Worm (Caenorhabditis elegans) whole organism, L2 larva: ENCODE data around the gene math-8.

ENCODE experiments used
- aly-2 ChIP-seq: fragments of 150-350 bp; optimal IDR thresholded peaks from 2 replicates; lab custom pipeline; 2014; ENCODE audit warnings: missing biosample characterization, missing genetic modification characterization
- blmp-1 ChIP-seq: sonication (generic microtip); optimal IDR thresholded peaks from 2 replicates; lab custom pipeline; 2017; ENCODE audit warnings: missing genetic modification characterization, mild to moderate bottlenecking, missing compliant biosample characterization, antibody characterized with exemption, moderate library complexity; ENCODE audit not compliant: insufficient read depth
- fos-1 ChIP-seq: fragments of 150-350 bp; optimal IDR thresholded peaks from 2 replicates; lab custom pipeline; 2014; ENCODE audit warnings: missing biosample characterization, missing genetic modification characterization
- lin-13 ChIP-seq: fragments of 150-350 bp; optimal IDR thresholded peaks from 2 replicates; lab custom pipeline; 2014; ENCODE audit warnings: missing biosample characterization, missing genetic modification reagents, missing genetic modification characterization
- mab-5 ChIP-seq: fragments of 150-350 bp; optimal IDR thresholded peaks from 2 replicates; lab custom pipeline; 2014; ENCODE audit warnings: missing biosample characterization, missing genetic modification characterization
- nhr-11 ChIP-seq: fragments of 150-350 bp; optimal IDR thresholded peaks from 2 replicates; lab custom pipeline; 2014; ENCODE audit warnings: missing biosample characterization, missing genetic modification characterization
- nhr-129 ChIP-seq: fragments of 150-350 bp; optimal IDR thresholded peaks from 2 replicates; lab custom pipeline; 2014; ENCODE audit warnings: missing biosample characterization, missing genetic modification characterization
- nhr-23 ChIP-seq: fragments of 150-350 bp; optimal IDR thresholded peaks from 2 replicates; lab custom pipeline; 2014; ENCODE audit warnings: missing biosample characterization, missing genetic modification reagents, missing genetic modification characterization
- nhr-237 ChIP-seq: fragments of 150-350 bp; optimal IDR thresholded peaks from 2 replicates; lab custom pipeline; 2014; ENCODE audit warnings: missing biosample characterization, missing genetic modification characterization
- nhr-6 ChIP-seq: fragments of 150-350 bp; optimal IDR thresholded peaks from 2 replicates; lab custom pipeline; 2014; ENCODE audit warnings: missing biosample characterization, missing genetic modification characterization
- snpc-4 ChIP-seq: fragments of 150-350 bp; optimal IDR thresholded peaks from 2 replicates; lab custom pipeline; 2014; ENCODE audit warnings: missing biosample characterization, missing genetic modification characterization
- unc-55 ChIP-seq: fragments of 150-350 bp; sonication (generic microtip); optimal IDR thresholded peaks from 3 replicates; lab custom pipeline; 2014; ENCODE audit warnings: missing biosample characterization, missing genetic modification reagents, missing genetic modification characterization
- unc-62 ChIP-seq: fragments of 150-350 bp; optimal IDR thresholded peaks from 2 replicates; lab custom pipeline; 2014; ENCODE audit warnings: missing biosample characterization, missing genetic modification reagents, missing genetic modification characterization
- ztf-11 ChIP-seq: sonication (generic microtip); optimal IDR thresholded peaks from 2 replicates; lab custom pipeline; 2017; ENCODE audit warnings: missing biosample characterization, missing genetic modification characterization

- no peak for TF ChIP-seq unc-55 (GFP tag; lab: Kevin White, UChicago)
- no peak for TF ChIP-seq unc-62 (GFP tag; lab: Kevin White, UChicago)
- TF ChIP-seq aly-2 (tag; lab: Kevin White, UChicago), result no peak
- TF ChIP-seq snpc-4 (tag; lab: Kevin White, UChicago), result no peak
- no peak for TF ChIP-seq nhr-23 (tag; lab: Kevin White, UChicago)
- no peak for TF ChIP-seq fos-1 (tag; lab: Kevin White, UChicago)
- TF ChIP-seq blmp-1 (tag; lab: Kevin White, UChicago), result no peak
- no peak for TF ChIP-seq nhr-237 (tag; lab: Kevin White, UChicago)
- TF ChIP-seq lin-13 (GFP tag; lab: Kevin White, UChicago), result no peak
- no peak for TF ChIP-seq ztf-11 (tag; lab: Kevin White, UChicago)
- no peak for TF ChIP-seq nhr-129
- no peak for TF ChIP-seq nhr-11
- TF ChIP-seq nhr-6 (tag; lab: Kevin White, UChicago), result no peak
- no peak for TF ChIP-seq mab-5 (tag; lab: Kevin White, UChicago)
Observed at ce11 chrII:1850299-1850698, 38.7 kb downstream of the math-8 start, which contains the start of gene fbxb-96.
